Worm (Caenorhabditis elegans): Measurements from ENCODE around the gene ptr-19.
"Not testable (repeated sequence)": the region's sequence is repeated elsewhere in the genome, so short reads cannot be mapped to it uniquely, and the experiment has no call there.

DNA sequence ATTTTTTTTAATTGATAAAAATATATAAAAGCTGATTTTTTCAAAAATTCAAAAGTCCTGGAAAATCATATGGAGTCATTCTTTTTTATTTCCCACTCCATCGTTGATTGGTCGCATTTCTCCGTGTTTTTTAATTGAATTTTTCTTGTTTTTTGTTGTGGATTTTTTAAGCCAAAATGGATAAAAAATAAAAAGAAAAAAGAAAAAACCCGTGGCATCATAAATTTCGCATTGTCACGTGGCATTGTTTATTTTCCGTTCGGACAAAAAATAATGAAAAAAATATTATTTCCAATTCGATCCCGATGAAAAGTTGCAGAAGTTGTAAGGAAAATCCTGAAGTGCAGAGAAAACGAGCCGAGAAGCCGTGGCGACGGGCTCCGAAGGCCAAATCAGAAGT is 24.0 kb downstream of the ptr-19 start, which contains the start of gene klp-7:
- not testable (repeated sequence) for TF ChIP-seq him-1, dao-5, W03F9.2 (tag; optimal IDR thresholded peaks at IDR 0.05)
